Worm (Caenorhabditis elegans) whole organism, young adult: ENCODE data around the gene F48A11.4.

Experiments
- C17E4.6 ChIP-seq: fragments of 200-800 bp; sonication (Bioruptor generic); IDR thresholded peaks from 2 replicates; pipeline ENCODE4 v1.3.6; 2022; ENCODE audit warnings: missing genetic modification reagents, missing genetic modification characterization, missing compliant biosample characterization
- D2030.7 ChIP-seq: fragments of 200-800 bp; sonication (Bioruptor generic); IDR thresholded peaks from 2 replicates; pipeline ENCODE4 v1.3.6; 2022; ENCODE audit warnings: missing genetic modification reagents, missing genetic modification characterization, missing compliant biosample characterization
- F49E8.2 ChIP-seq: sonication (generic microtip); optimal IDR thresholded peaks from 3 replicates; lab custom pipeline; 2017; ENCODE audit warnings: missing genetic modification characterization, mild to moderate bottlenecking, missing compliant biosample characterization, antibody characterized with exemption, moderate library complexity; ENCODE audit not compliant: insufficient read depth
- F52B5.7 ChIP-seq: sonication (generic microtip); optimal IDR thresholded peaks from 2 replicates; lab custom pipeline; 2016; ENCODE audit warnings: mild to moderate bottlenecking, missing genetic modification characterization, missing compliant biosample characterization
- F57A8.1 ChIP-seq: fragments of 200-800 bp; sonication (Bioruptor generic); optimal IDR thresholded peaks from 2 replicates; lab custom pipeline; 2018; ENCODE audit warnings: mild to moderate bottlenecking, missing genetic modification characterization, moderate library complexity, missing compliant biosample characterization
- Y53G8AR.9 ChIP-seq: fragments of 200-800 bp; sonication (Bioruptor generic); conservative IDR thresholded peaks from 2 replicates; pipeline ENCODE4 v1.3.6; 2022; ENCODE audit warnings: missing genetic modification reagents, missing genetic modification characterization, missing compliant biosample characterization
- Y56A3A.18 ChIP-seq: fragments of 200-800 bp; sonication (Bioruptor generic); IDR thresholded peaks from 2 replicates; pipeline ENCODE4 v1.3.6; 2022; ENCODE audit warnings: missing genetic modification reagents, missing genetic modification characterization, missing compliant biosample characterization
- Y95B8A.8 ChIP-seq: fragments of 200-800 bp; sonication (Bioruptor generic); IDR thresholded peaks from 2 replicates; pipeline ENCODE4 v1.3.6; 2022; ENCODE audit warnings: missing genetic modification reagents, missing genetic modification characterization, missing compliant biosample characterization
- ZK185.1 ChIP-seq: sonication (generic microtip); optimal IDR thresholded peaks from 2 replicates; lab custom pipeline; 2016; ENCODE audit warnings: mild to moderate bottlenecking, missing genetic modification characterization, missing compliant biosample characterization; ENCODE audit not compliant: poor library complexity, severe bottlenecking
- ama-1 ChIP-seq, 3 experiments: fragments of 150-350 bp in 1 of 3; sonication (generic microtip) in 2 of 3; optimal IDR thresholded peaks; 2 replicates each; lab custom pipeline; 2014 to 2018; ENCODE audit warnings: missing biosample characterization in 2 of 3, missing genetic modification characterization in 2 of 3, missing genetic modification reagents in 2 of 3
- aptf-2 ChIP-seq: fragments of 200-800 bp; sonication (Bioruptor generic); conservative IDR thresholded peaks from 2 replicates; pipeline ENCODE4 v1.3.6; 2022; ENCODE audit warnings: missing genetic modification reagents, missing genetic modification characterization, missing compliant biosample characterization
- atf-7 ChIP-seq: sonication (generic microtip); optimal IDR thresholded peaks from 2 replicates; lab custom pipeline; 2017; ENCODE audit warnings: mild to moderate bottlenecking, missing genetic modification characterization, missing compliant biosample characterization
- attf-3 ChIP-seq: fragments of 200-800 bp; sonication (Bioruptor generic); conservative IDR thresholded peaks from 2 replicates; pipeline ENCODE4 v1.3.6; 2022; ENCODE audit warnings: missing genetic modification reagents, missing genetic modification characterization, missing compliant biosample characterization
- attf-5 ChIP-seq: fragments of 200-800 bp; sonication (Bioruptor generic); optimal IDR thresholded peaks from 2 replicates; lab custom pipeline; 2018; ENCODE audit warnings: mild to moderate bottlenecking, missing genetic modification characterization, missing compliant biosample characterization
- attf-6 ChIP-seq: fragments of 200-800 bp; sonication (Bioruptor generic); IDR thresholded peaks from 2 replicates; pipeline ENCODE4 v1.3.6; 2022; ENCODE audit warnings: missing genetic modification reagents, missing genetic modification characterization, missing compliant biosample characterization
- bed-1 ChIP-seq: fragments of 200-800 bp; sonication (Bioruptor generic); IDR thresholded peaks from 2 replicates; pipeline ENCODE4 v1.3.6; 2022; ENCODE audit warnings: missing genetic modification reagents, missing genetic modification characterization, missing compliant biosample characterization
- bed-2 ChIP-seq: fragments of 200-800 bp; sonication (Bioruptor generic); IDR thresholded peaks from 2 replicates; pipeline ENCODE4 v1.3.6; 2022; ENCODE audit warnings: missing genetic modification reagents, missing genetic modification characterization, missing compliant biosample characterization
- cebp-1 ChIP-seq, 2 experiments: fragments of 200-800 bp in 1 of 2; sonication (Bioruptor generic) in 1 of 2; sonication (generic microtip) in 1 of 2; IDR thresholded peaks in 1 of 2; optimal IDR thresholded peaks in 1 of 2; 2 replicates each; pipeline versions ENCODE4 v1.3.6 to Lab custom; 2017 to 2022; ENCODE audit warnings: missing compliant biosample characterization in 2 of 2, missing genetic modification characterization in 2 of 2, mild to moderate bottlenecking in 1 of 2, missing genetic modification reagents in 1 of 2, moderate library complexity in 1 of 2
- ceh-40 ChIP-seq: fragments of 200-800 bp; sonication (Bioruptor generic); IDR thresholded peaks from 2 replicates; pipeline ENCODE4 v1.3.6; 2022; ENCODE audit warnings: missing genetic modification characterization, missing compliant biosample characterization
- die-1 ChIP-seq: sonication (generic microtip); optimal IDR thresholded peaks from 2 replicates; lab custom pipeline; 2016; ENCODE audit warnings: missing genotype, mild to moderate bottlenecking, missing genetic modification characterization, missing compliant biosample characterization
- dpl-1 ChIP-seq: fragments of 150-350 bp; optimal IDR thresholded peaks from 2 replicates; lab custom pipeline; 2014; ENCODE audit warnings: missing biosample characterization, missing genetic modification reagents, missing genetic modification characterization
- efl-1 ChIP-seq: fragments of 150-350 bp; optimal IDR thresholded peaks from 2 replicates; lab custom pipeline; 2014; ENCODE audit warnings: missing biosample characterization, missing genetic modification reagents, missing genetic modification characterization
- egl-18 ChIP-seq: fragments of 200-800 bp; sonication (Bioruptor generic); IDR thresholded peaks from 2 replicates; pipeline ENCODE4 v1.3.6; 2022; ENCODE audit warnings: missing genetic modification reagents, missing genetic modification characterization, missing compliant biosample characterization
- ekl-4 ChIP-seq: fragments of 200-800 bp; sonication (Bioruptor generic); IDR thresholded peaks from 2 replicates; pipeline ENCODE4 v1.3.6; 2022; ENCODE audit warnings: missing genetic modification reagents, missing genetic modification characterization, missing compliant biosample characterization
- fkh-3 ChIP-seq: sonication (generic microtip); optimal IDR thresholded peaks from 2 replicates; lab custom pipeline; 2016; ENCODE audit warnings: mild to moderate bottlenecking, missing genetic modification characterization, missing compliant biosample characterization
- gei-17 ChIP-seq: fragments of 200-800 bp; sonication (Bioruptor generic); optimal IDR thresholded peaks from 2 replicates; lab custom pipeline; 2018; ENCODE audit warnings: mild to moderate bottlenecking, missing genetic modification characterization, missing compliant biosample characterization
- hmg-1.2 ChIP-seq: fragments of 200-800 bp; sonication (Bioruptor generic); IDR thresholded peaks from 2 replicates; pipeline ENCODE4 v1.3.6; 2022; ENCODE audit warnings: missing genetic modification reagents, missing genetic modification characterization, missing compliant biosample characterization
- hmg-20 ChIP-seq: fragments of 200-800 bp; sonication (Bioruptor generic); IDR thresholded peaks from 2 replicates; pipeline ENCODE4 v1.3.6; 2022; ENCODE audit warnings: missing genetic modification reagents, missing genetic modification characterization, missing compliant biosample characterization
- lir-1 ChIP-seq: fragments of 200-800 bp; sonication (Bioruptor generic); conservative IDR thresholded peaks from 2 replicates; pipeline ENCODE4 v1.3.6; 2022; ENCODE audit warnings: missing genetic modification reagents, missing genetic modification characterization, missing compliant biosample characterization
- lsl-1 ChIP-seq: fragments of 200-800 bp; sonication (Bioruptor generic); optimal IDR thresholded peaks from 2 replicates; lab custom pipeline; 2018; ENCODE audit warnings: mild to moderate bottlenecking, missing genetic modification characterization, moderate library complexity, missing compliant biosample characterization
- madf-8 ChIP-seq: fragments of 200-800 bp; sonication (Bioruptor generic); conservative IDR thresholded peaks from 2 replicates; pipeline ENCODE4 v1.3.6; 2022; ENCODE audit warnings: missing genetic modification reagents, missing genetic modification characterization, missing compliant biosample characterization
- nfya-1 ChIP-seq: sonication (generic microtip); optimal IDR thresholded peaks from 2 replicates; lab custom pipeline; 2017; ENCODE audit warnings: antibody characterized with exemption, missing compliant biosample characterization, missing genetic modification characterization, borderline replicate concordance; ENCODE audit not compliant: insufficient read depth
- nfya-2 ChIP-seq: fragments of 200-800 bp; sonication (Bioruptor generic); IDR thresholded peaks from 2 replicates; pipeline ENCODE4 v1.3.6; 2022; ENCODE audit warnings: missing genetic modification reagents, missing genetic modification characterization, missing compliant biosample characterization
- nhr-179 ChIP-seq: sonication (generic microtip); optimal IDR thresholded peaks from 2 replicates; lab custom pipeline; 2016; ENCODE audit warnings: mild to moderate bottlenecking, missing genetic modification characterization, missing compliant biosample characterization
- nhr-80 ChIP-seq: sonication (generic microtip); optimal IDR thresholded peaks from 2 replicates; lab custom pipeline; 2016; ENCODE audit warnings: missing genetic modification characterization, missing compliant biosample characterization
- nhr-90 ChIP-seq: sonication (generic microtip); optimal IDR thresholded peaks from 2 replicates; lab custom pipeline; 2016; ENCODE audit warnings: missing genotype, mild to moderate bottlenecking, missing genetic modification characterization, missing compliant biosample characterization
- pha-4 ChIP-seq: fragments of 150-350 bp; sonication (generic microtip); optimal IDR thresholded peaks from 2 replicates; lab custom pipeline; 2014; ENCODE audit warnings: missing biosample characterization, missing genetic modification reagents, missing genetic modification characterization
- rcor-1 ChIP-seq: fragments of 200-800 bp; sonication (Bioruptor generic); IDR thresholded peaks from 2 replicates; pipeline ENCODE4 v1.3.6; 2022; ENCODE audit warnings: missing genetic modification reagents, missing genetic modification characterization, missing compliant biosample characterization
- repo-1 ChIP-seq: sonication (generic microtip); optimal IDR thresholded peaks from 2 replicates; lab custom pipeline; 2017; ENCODE audit warnings: mild to moderate bottlenecking, missing genetic modification characterization, missing compliant biosample characterization
- sea-2 ChIP-seq: fragments of 200-800 bp; sonication (Bioruptor generic); IDR thresholded peaks from 2 replicates; pipeline ENCODE4 v1.3.6; 2022; ENCODE audit warnings: missing genetic modification characterization, missing compliant biosample characterization
- snpc-1.1 ChIP-seq: sonication (generic microtip); optimal IDR thresholded peaks from 2 replicates; lab custom pipeline; 2017; ENCODE audit warnings: missing genetic modification characterization, mild to moderate bottlenecking, missing compliant biosample characterization, antibody characterized with exemption, moderate library complexity, missing genotype, missing genetic modification reagents; ENCODE audit not compliant: insufficient read depth
- tlf-1 ChIP-seq: fragments of 200-800 bp; sonication (Bioruptor generic); optimal IDR thresholded peaks from 2 replicates; lab custom pipeline; 2018; ENCODE audit warnings: mild to moderate bottlenecking, missing genetic modification characterization, missing compliant biosample characterization
- ztf-22 ChIP-seq: fragments of 200-800 bp; sonication (Bioruptor generic); optimal IDR thresholded peaks from 2 replicates; lab custom pipeline; 2018; ENCODE audit warnings: mild to moderate bottlenecking, missing genetic modification characterization, moderate library complexity, missing compliant biosample characterization
- ztf-25 ChIP-seq: fragments of 200-800 bp; sonication (Bioruptor generic); IDR thresholded peaks from 2 replicates; pipeline ENCODE4 v1.3.6; 2022; ENCODE audit warnings: missing genetic modification reagents, missing genetic modification characterization, missing compliant biosample characterization
- ztf-28 ChIP-seq: fragments of 200-800 bp; sonication (Bioruptor generic); IDR thresholded peaks from 2 replicates; pipeline ENCODE4 v1.3.6; 2022; ENCODE audit warnings: missing genetic modification reagents, missing genetic modification characterization, missing compliant biosample characterization
- ztf-3 ChIP-seq: fragments of 200-800 bp; sonication (Bioruptor generic); optimal IDR thresholded peaks from 2 replicates; lab custom pipeline; 2018; ENCODE audit warnings: mild to moderate bottlenecking, missing genetic modification characterization, missing compliant biosample characterization
- ztf-6 ChIP-seq: fragments of 200-800 bp; sonication (Bioruptor generic); IDR thresholded peaks from 2 replicates; pipeline ENCODE4 v1.3.6; 2022; ENCODE audit warnings: missing genetic modification reagents, missing genetic modification characterization, missing compliant biosample characterization

Gene F48A11.4

ce11 chrII:216598-216997 is at the start of gene F48A11.4 (continued):
- TF ChIP-seq nhr-90 (no peak), nhr-80 (peak; percentile 10), lsl-1 (GFP tag; lab: Kevin White, UChicago) (peak; percentile 55), sea-2 (no peak), ceh-40 (peak; percentile 84; the same call in 1 of the 2 replicates), ztf-28 (GFP tag; lab: Robert Waterston, UW) (no peak), nhr-179 (tag; lab: Kevin White, UChicago) (no peak), hmg-20 (GFP tag; lab: Robert Waterston, UW) (peak; percentile 78), ztf-3 (GFP tag; lab: Kevin White, UChicago) (no peak), ekl-4 (peak; percentile 94), fkh-3 (tag; lab: Kevin White, UChicago) (no peak), nfya-1 (no peak), egl-18 (GFP tag; lab: Robert Waterston, UW) (0 out of 2 replicates have a peak, but pooled peaks have one; percentile 19), Y53G8AR.9 (GFP tag; lab: Robert Waterston, UW) (peak; percentile 95), dpl-1 (GFP tag; lab: Kevin White, UChicago) (peak; percentile 93), attf-6 (GFP tag; lab: Robert Waterston, UW) (0 out of 2 replicates have a peak, but pooled peaks have one; percentile 63), tlf-1 (GFP tag; lab: Kevin White, UChicago) (peak; percentile 85), attf-3 (GFP tag; lab: Robert Waterston, UW) (peak; percentile 71), ztf-25 (GFP tag; lab: Robert Waterston, UW) (no peak), die-1 (peak; percentile 19), ZK185.1 (tag; lab: Kevin White, UChicago) (peak; percentile 95), rcor-1 (GFP tag; lab: Robert Waterston, UW) (peak; percentile 93), cebp-1 (GFP tag; IDR thresholded peaks at IDR 0.05; lab: Robert Waterston, UW) (peak; percentile 28; the same call in 1 of the 2 replicates), cebp-1 (tag; optimal IDR thresholded peaks at IDR 0.05; lab: Kevin White, UChicago) (peak; percentile 84), nfya-2 (no peak), D2030.7 (GFP tag; lab: Robert Waterston, UW) (peak; percentile 80), Y56A3A.18 (GFP tag; lab: Robert Waterston, UW) (peak; percentile 74; the same call in 1 of the 2 replicates), attf-5 (peak; percentile 77), pha-4 (peak; percentile 25), bed-2 (GFP tag; lab: Robert Waterston, UW) (0 out of 2 replicates have a peak, but pooled peaks have one; percentile 46), madf-8 (GFP tag; lab: Robert Waterston, UW) (peak; percentile 68), F49E8.2 (tag; lab: Kevin White, UChicago) (peak; percentile 56), bed-1 (GFP tag; lab: Robert Waterston, UW) (0 out of 2 replicates have a peak, but pooled peaks have one; percentile 42), Y95B8A.8 (peak; percentile 89), F52B5.7 (peak; percentile 79), gei-17 (GFP tag; lab: Kevin White, UChicago) (peak; percentile 73), ama-1 (optimal IDR thresholded peaks at IDR 0.05; lab: Kevin White, UChicago) (peak; percentile 86), ama-1 (GFP tag; optimal IDR thresholded peaks at IDR 0.05; lab: Kevin White, UChicago) (peak in 1 of 2 experiments; percentile 81), C17E4.6 (GFP tag; lab: Robert Waterston, UW) (0 out of 2 replicates have a peak, but pooled peaks have one; percentile 53), aptf-2 (GFP tag; lab: Robert Waterston, UW) (no peak), ztf-22 (GFP tag; lab: Kevin White, UChicago) (no peak), hmg-1.2 (GFP tag; lab: Robert Waterston, UW) (peak; percentile 60), F57A8.1 (GFP tag; lab: Kevin White, UChicago) (no peak), ztf-6 (no peak), atf-7 (tag; lab: Kevin White, UChicago) (peak; percentile 61), repo-1 (tag; lab: Kevin White, UChicago) (peak; percentile 93), efl-1 (peak; percentile 93), snpc-1.1 (tag; lab: Kevin White, UChicago) (no peak), lir-1 (peak; percentile 63; the same call in 1 of the 2 replicates)
